Worm (Caenorhabditis elegans): ENCODE results near the gene Y62F5A.12.

- no peak for TF ChIP-seq pag-3 (tag; optimal IDR thresholded peaks at IDR 0.05; ENCODE audit: borderline replicate concordance, insufficient read depth)
- TF ChIP-seq unc-30 (tag; optimal IDR thresholded peaks at IDR 0.05): peak; percentile 10
- peak; percentile 77 for TF ChIP-seq lin-39 (tag; optimal IDR thresholded peaks at IDR 0.05)
- TF ChIP-seq lin-35 (GFP tag; optimal IDR thresholded peaks at IDR 0.05): peak; percentile 85 to 89
- peak; percentile 74 for TF ChIP-seq aly-2 (tag; optimal IDR thresholded peaks at IDR 0.05)
- TF ChIP-seq snpc-4 (tag; optimal IDR thresholded peaks at IDR 0.05): peak; percentile 80
- peak; percentile 80 to 83 for TF ChIP-seq efl-1 (optimal IDR thresholded peaks at IDR 0.05)
- peak; percentile 75 to 98 for TF ChIP-seq efl-1 (GFP tag; optimal IDR thresholded peaks at IDR 0.05 in 1 of 2)
- TF ChIP-seq hlh-4 (tag; optimal IDR thresholded peaks at IDR 0.05): no peak
- peak; percentile 78 for TF ChIP-seq nhr-11 (tag; optimal IDR thresholded peaks at IDR 0.05)
- TF ChIP-seq nhr-28 (tag; optimal IDR thresholded peaks at IDR 0.05): no peak
- TF ChIP-seq lin-14 (GFP tag; optimal IDR thresholded peaks at IDR 0.05): peak; percentile 99
- TF ChIP-seq unc-62 (GFP tag; optimal IDR thresholded peaks at IDR 0.05): no peak
- no peak for TF ChIP-seq zag-1 (tag; optimal IDR thresholded peaks at IDR 0.05)
- peak; percentile 87 for TF ChIP-seq elt-2 (tag; optimal IDR thresholded peaks at IDR 0.05)
Measured at ce11 chrII:11545299-11545951, 11.1 kb upstream of the Y62F5A.12 start, which contains the start of gene dnj-13.

Measured in whole organism, L1 larva.